Worm (Caenorhabditis elegans) whole organism, young adult: ENCODE data around the gene trpl-5.

Source experiments
- B0019.2 ChIP-seq: fragments of 200-800 bp; sonication (Bioruptor generic); conservative IDR thresholded peaks from 2 replicates; pipeline ENCODE4 v1.3.6; 2022; ENCODE audit warnings: missing genetic modification reagents, missing genetic modification characterization, missing compliant biosample characterization
- B0336.3 ChIP-seq: fragments of 200-800 bp; sonication (Bioruptor generic); IDR thresholded peaks from 2 replicates; pipeline ENCODE4 v1.3.6; 2022; ENCODE audit warnings: missing genetic modification characterization, missing compliant biosample characterization
- C06A6.2 ChIP-seq: fragments of 200-800 bp; sonication (Bioruptor generic); conservative IDR thresholded peaks from 2 replicates; pipeline ENCODE4 v1.3.6; 2022; ENCODE audit warnings: missing genetic modification characterization, missing compliant biosample characterization
- D2030.7 ChIP-seq: fragments of 200-800 bp; sonication (Bioruptor generic); IDR thresholded peaks from 2 replicates; pipeline ENCODE4 v1.3.6; 2022; ENCODE audit warnings: missing genetic modification reagents, missing genetic modification characterization, missing compliant biosample characterization
- F10E7.11 ChIP-seq: sonication (generic microtip); optimal IDR thresholded peaks from 2 replicates; lab custom pipeline; 2017; ENCODE audit warnings: mild to moderate bottlenecking, missing genetic modification characterization, moderate library complexity, missing compliant biosample characterization
- F37B4.10 ChIP-seq: fragments of 200-800 bp; sonication (Bioruptor generic); IDR thresholded peaks from 2 replicates; pipeline ENCODE4 v1.3.6; 2022; ENCODE audit warnings: missing genetic modification characterization, missing compliant biosample characterization
- F49E8.2 ChIP-seq: sonication (generic microtip); optimal IDR thresholded peaks from 3 replicates; lab custom pipeline; 2017; ENCODE audit warnings: missing genetic modification characterization, mild to moderate bottlenecking, missing compliant biosample characterization, antibody characterized with exemption, moderate library complexity; ENCODE audit not compliant: insufficient read depth
- K12H6.12 ChIP-seq: fragments of 200-800 bp; sonication (Bioruptor generic); optimal IDR thresholded peaks from 2 replicates; lab custom pipeline; 2018; ENCODE audit warnings: mild to moderate bottlenecking, missing genetic modification characterization, missing compliant biosample characterization
- T07F8.4 ChIP-seq: sonication (generic microtip); optimal IDR thresholded peaks from 2 replicates; lab custom pipeline; 2016; ENCODE audit warnings: mild to moderate bottlenecking, missing genetic modification characterization, moderate library complexity, missing compliant biosample characterization
- T26A5.8 ChIP-seq: sonication (generic microtip); optimal IDR thresholded peaks from 2 replicates; lab custom pipeline; 2016; ENCODE audit warnings: missing genetic modification characterization, missing compliant biosample characterization
- Y53G8AR.9 ChIP-seq: fragments of 200-800 bp; sonication (Bioruptor generic); conservative IDR thresholded peaks from 2 replicates; pipeline ENCODE4 v1.3.6; 2022; ENCODE audit warnings: missing genetic modification reagents, missing genetic modification characterization, missing compliant biosample characterization
- Y79H2A.3 ChIP-seq: fragments of 200-800 bp; sonication (Bioruptor generic); conservative IDR thresholded peaks from 2 replicates; pipeline ENCODE4 v1.3.6; 2022; ENCODE audit warnings: missing genetic modification reagents, missing genetic modification characterization, missing compliant biosample characterization
- Y95B8A.8 ChIP-seq: fragments of 200-800 bp; sonication (Bioruptor generic); IDR thresholded peaks from 2 replicates; pipeline ENCODE4 v1.3.6; 2022; ENCODE audit warnings: missing genetic modification reagents, missing genetic modification characterization, missing compliant biosample characterization
- ZK185.1 ChIP-seq: sonication (generic microtip); optimal IDR thresholded peaks from 2 replicates; lab custom pipeline; 2016; ENCODE audit warnings: mild to moderate bottlenecking, missing genetic modification characterization, missing compliant biosample characterization; ENCODE audit not compliant: poor library complexity, severe bottlenecking
- aptf-2 ChIP-seq: fragments of 200-800 bp; sonication (Bioruptor generic); conservative IDR thresholded peaks from 2 replicates; pipeline ENCODE4 v1.3.6; 2022; ENCODE audit warnings: missing genetic modification reagents, missing genetic modification characterization, missing compliant biosample characterization
- athp-1 ChIP-seq: sonication (generic microtip); optimal IDR thresholded peaks from 2 replicates; lab custom pipeline; 2017; ENCODE audit warnings: mild to moderate bottlenecking, missing genetic modification characterization, missing compliant biosample characterization
- attf-3 ChIP-seq: fragments of 200-800 bp; sonication (Bioruptor generic); conservative IDR thresholded peaks from 2 replicates; pipeline ENCODE4 v1.3.6; 2022; ENCODE audit warnings: missing genetic modification reagents, missing genetic modification characterization, missing compliant biosample characterization
- attf-5 ChIP-seq: fragments of 200-800 bp; sonication (Bioruptor generic); optimal IDR thresholded peaks from 2 replicates; lab custom pipeline; 2018; ENCODE audit warnings: mild to moderate bottlenecking, missing genetic modification characterization, missing compliant biosample characterization
- attf-6 ChIP-seq: fragments of 200-800 bp; sonication (Bioruptor generic); IDR thresholded peaks from 2 replicates; pipeline ENCODE4 v1.3.6; 2022; ENCODE audit warnings: missing genetic modification reagents, missing genetic modification characterization, missing compliant biosample characterization
- bed-1 ChIP-seq: fragments of 200-800 bp; sonication (Bioruptor generic); IDR thresholded peaks from 2 replicates; pipeline ENCODE4 v1.3.6; 2022; ENCODE audit warnings: missing genetic modification reagents, missing genetic modification characterization, missing compliant biosample characterization
- bed-2 ChIP-seq: fragments of 200-800 bp; sonication (Bioruptor generic); IDR thresholded peaks from 2 replicates; pipeline ENCODE4 v1.3.6; 2022; ENCODE audit warnings: missing genetic modification reagents, missing genetic modification characterization, missing compliant biosample characterization
- ceh-27 ChIP-seq: fragments of 200-800 bp; sonication (Bioruptor generic); optimal IDR thresholded peaks from 2 replicates; lab custom pipeline; 2018; ENCODE audit warnings: mild to moderate bottlenecking, missing genetic modification characterization, moderate library complexity, missing compliant biosample characterization
- ceh-91 ChIP-seq: fragments of 200-800 bp; sonication (Bioruptor generic); IDR thresholded peaks from 2 replicates; pipeline ENCODE4 v1.3.6; 2022; ENCODE audit warnings: missing genetic modification reagents, missing genetic modification characterization, missing compliant biosample characterization
- dox-1 ChIP-seq: fragments of 200-800 bp; sonication (Bioruptor generic); IDR thresholded peaks from 2 replicates; pipeline ENCODE4 v1.3.6; 2022; ENCODE audit warnings: missing genetic modification reagents, missing genetic modification characterization, missing compliant biosample characterization
- efl-1 ChIP-seq: fragments of 150-350 bp; optimal IDR thresholded peaks from 2 replicates; lab custom pipeline; 2014; ENCODE audit warnings: missing biosample characterization, missing genetic modification reagents, missing genetic modification characterization
- egrh-3 ChIP-seq: fragments of 200-800 bp; sonication (Bioruptor generic); IDR thresholded peaks from 2 replicates; pipeline ENCODE4 v1.3.6; 2022; ENCODE audit warnings: missing genetic modification reagents, missing genetic modification characterization, missing compliant biosample characterization
- him-1 ChIP-seq: sonication (generic microtip); optimal IDR thresholded peaks from 2 replicates; lab custom pipeline; 2016; ENCODE audit warnings: missing genotype, missing genetic modification reagents, missing genetic modification characterization, missing compliant biosample characterization
- hlh-12 ChIP-seq: sonication (generic microtip); optimal IDR thresholded peaks from 2 replicates; lab custom pipeline; 2016; ENCODE audit warnings: missing genetic modification characterization, missing compliant biosample characterization
- hmg-1.2 ChIP-seq: fragments of 200-800 bp; sonication (Bioruptor generic); IDR thresholded peaks from 2 replicates; pipeline ENCODE4 v1.3.6; 2022; ENCODE audit warnings: missing genetic modification reagents, missing genetic modification characterization, missing compliant biosample characterization
- hmg-20 ChIP-seq: fragments of 200-800 bp; sonication (Bioruptor generic); IDR thresholded peaks from 2 replicates; pipeline ENCODE4 v1.3.6; 2022; ENCODE audit warnings: missing genetic modification reagents, missing genetic modification characterization, missing compliant biosample characterization
- let-526 ChIP-seq: fragments of 200-800 bp; sonication (Bioruptor generic); IDR thresholded peaks from 2 replicates; pipeline ENCODE4 v1.3.6; 2022; ENCODE audit warnings: missing genetic modification reagents, missing genetic modification characterization, missing compliant biosample characterization
- lin-26 ChIP-seq: fragments of 200-800 bp; sonication (Bioruptor generic); IDR thresholded peaks from 2 replicates; pipeline ENCODE4 v1.3.6; 2022; ENCODE audit warnings: missing genetic modification reagents, missing genetic modification characterization, missing compliant biosample characterization
- lin-40 ChIP-seq: sonication (generic microtip); optimal IDR thresholded peaks from 2 replicates; lab custom pipeline; 2016; ENCODE audit warnings: missing genetic modification characterization, mild to moderate bottlenecking, missing compliant biosample characterization, missing genotype, missing genetic modification reagents
- lin-54 ChIP-seq: fragments of 200-800 bp; sonication (Bioruptor generic); optimal IDR thresholded peaks from 2 replicates; lab custom pipeline; 2018; ENCODE audit warnings: mild to moderate bottlenecking, missing genetic modification characterization, missing compliant biosample characterization
- lsl-1 ChIP-seq: fragments of 200-800 bp; sonication (Bioruptor generic); optimal IDR thresholded peaks from 2 replicates; lab custom pipeline; 2018; ENCODE audit warnings: mild to moderate bottlenecking, missing genetic modification characterization, moderate library complexity, missing compliant biosample characterization
- madf-3 ChIP-seq: fragments of 200-800 bp; sonication (Bioruptor generic); IDR thresholded peaks from 2 replicates; pipeline ENCODE4 v1.3.6; 2022; ENCODE audit warnings: missing genetic modification reagents, missing genetic modification characterization, missing compliant biosample characterization
- madf-6 ChIP-seq: fragments of 200-800 bp; sonication (Bioruptor generic); IDR thresholded peaks from 2 replicates; pipeline ENCODE4 v1.3.6; 2022; ENCODE audit warnings: missing genetic modification reagents, missing genetic modification characterization, missing compliant biosample characterization
- madf-8 ChIP-seq: fragments of 200-800 bp; sonication (Bioruptor generic); conservative IDR thresholded peaks from 2 replicates; pipeline ENCODE4 v1.3.6; 2022; ENCODE audit warnings: missing genetic modification reagents, missing genetic modification characterization, missing compliant biosample characterization
- mcd-1 ChIP-seq: fragments of 200-800 bp; sonication (Bioruptor generic); IDR thresholded peaks from 2 replicates; pipeline ENCODE4 v1.3.6; 2022; ENCODE audit warnings: missing genetic modification reagents, missing genetic modification characterization, missing compliant biosample characterization
- mxl-1 ChIP-seq: sonication (generic microtip); optimal IDR thresholded peaks from 2 replicates; lab custom pipeline; 2016; ENCODE audit warnings: missing genetic modification characterization, missing compliant biosample characterization
- nfya-1 ChIP-seq: sonication (generic microtip); optimal IDR thresholded peaks from 2 replicates; lab custom pipeline; 2017; ENCODE audit warnings: antibody characterized with exemption, missing compliant biosample characterization, missing genetic modification characterization, borderline replicate concordance; ENCODE audit not compliant: insufficient read depth
- rec-8 ChIP-seq, 2 experiments: sonication (generic microtip); optimal IDR thresholded peaks; 2 replicates each; lab custom pipeline; 2016; ENCODE audit warnings: mild to moderate bottlenecking in 2 of 2, missing genetic modification characterization in 2 of 2, missing genetic modification reagents in 2 of 2, missing genotype in 2 of 2, missing biosample characterization in 1 of 2, missing compliant biosample characterization in 1 of 2, moderate library complexity in 1 of 2
- rpc-1 ChIP-seq, 2 experiments: fragments of 150-350 bp in 1 of 2; sonication (generic microtip) in 1 of 2; optimal IDR thresholded peaks; 2 replicates each; lab custom pipeline; 2014 to 2018; ENCODE audit warnings: missing biosample characterization in 1 of 2, missing genetic modification characterization in 1 of 2, missing genetic modification reagents in 1 of 2, missing genotype in 1 of 2
- sdz-38 ChIP-seq: sonication (generic microtip); optimal IDR thresholded peaks from 2 replicates; lab custom pipeline; 2016; ENCODE audit warnings: missing genotype, missing genetic modification characterization, missing compliant biosample characterization
- tbp1 ChIP-seq: fragments of 200-800 bp; sonication (Bioruptor generic); optimal IDR thresholded peaks from 2 replicates; lab custom pipeline; 2018; ENCODE audit warnings: mild to moderate bottlenecking, missing genetic modification characterization, missing compliant biosample characterization
- tlf-1 ChIP-seq: fragments of 200-800 bp; sonication (Bioruptor generic); optimal IDR thresholded peaks from 2 replicates; lab custom pipeline; 2018; ENCODE audit warnings: mild to moderate bottlenecking, missing genetic modification characterization, missing compliant biosample characterization
- unc-130 ChIP-seq: sonication (generic microtip); optimal IDR thresholded peaks from 2 replicates; lab custom pipeline; 2016; ENCODE audit warnings: missing genetic modification reagents, missing genetic modification characterization, missing compliant biosample characterization
- ztf-28 ChIP-seq: fragments of 200-800 bp; sonication (Bioruptor generic); IDR thresholded peaks from 2 replicates; pipeline ENCODE4 v1.3.6; 2022; ENCODE audit warnings: missing genetic modification reagents, missing genetic modification characterization, missing compliant biosample characterization
- ztf-3 ChIP-seq: fragments of 200-800 bp; sonication (Bioruptor generic); optimal IDR thresholded peaks from 2 replicates; lab custom pipeline; 2018; ENCODE audit warnings: mild to moderate bottlenecking, missing genetic modification characterization, missing compliant biosample characterization

The trpl-5 gene

DNA sequence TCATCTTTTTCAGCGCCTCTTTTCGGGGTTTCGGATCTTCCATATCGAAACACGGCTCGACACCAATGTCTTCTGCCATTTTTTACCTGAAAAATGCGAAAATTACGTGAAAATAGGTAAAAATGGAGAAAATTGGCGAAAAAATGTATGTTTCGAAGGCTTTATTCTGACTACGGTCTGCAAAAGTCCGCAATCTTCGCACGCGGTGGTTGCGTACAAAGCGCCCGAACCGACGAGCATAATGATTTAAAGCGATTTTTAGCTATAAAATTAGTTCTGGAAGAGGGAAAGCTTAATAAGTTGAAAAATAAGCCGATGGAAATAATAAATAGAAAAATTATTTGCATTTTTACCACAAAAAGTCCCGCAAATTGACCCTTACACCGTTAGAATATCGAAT lies 31.5 kb downstream of the trpl-5 start, which contains the start of gene F07E5.5:
F07E5.5 (minus strand) TSS at position 86 of the 400 bp plus-strand sequence.
- TF ChIP-seq sdz-38 (tag; lab: Kevin White, UChicago) (no peak), him-1 (no peak), tbp1 (GFP tag; lab: Kevin White, UChicago) (peak; percentile 12), athp-1 (tag; lab: Kevin White, UChicago) (peak; percentile 5), madf-6 (no peak), let-526 (GFP tag; lab: Robert Waterston, UW) (no peak), efl-1 (peak; percentile 16), lin-26 (GFP tag; lab: Robert Waterston, UW) (no peak), lin-54 (GFP tag; lab: Kevin White, UChicago) (peak; percentile 18), C06A6.2 (no peak), Y79H2A.3 (GFP tag; lab: Robert Waterston, UW) (no peak), Y53G8AR.9 (GFP tag; lab: Robert Waterston, UW) (no peak), F49E8.2 (tag; lab: Kevin White, UChicago) (no peak), T26A5.8 (tag; lab: Kevin White, UChicago) (no peak), F37B4.10 (GFP tag; lab: Robert Waterston, UW) (no peak), lsl-1 (GFP tag; lab: Kevin White, UChicago) (peak; percentile 82), hlh-12 (tag; lab: Kevin White, UChicago) (no peak), dox-1 (GFP tag; lab: Robert Waterston, UW) (peak; percentile 49; the same call in 1 of the 2 replicates), unc-130 (no peak), ztf-3 (GFP tag; lab: Kevin White, UChicago) (no peak), ztf-28 (GFP tag; lab: Robert Waterston, UW) (no peak), tlf-1 (GFP tag; lab: Kevin White, UChicago) (no peak), rec-8 (tag; optimal IDR thresholded peaks at IDR 0.05; lab: Kevin White, UChicago) (no peak), aptf-2 (no peak), hmg-20 (GFP tag; lab: Robert Waterston, UW) (no peak), hmg-1.2 (GFP tag; lab: Robert Waterston, UW) (peak; percentile 45; the same call in 1 of the 2 replicates), Y95B8A.8 (GFP tag; lab: Robert Waterston, UW) (no peak), madf-8 (GFP tag; lab: Robert Waterston, UW) (no peak), F10E7.11 (tag; lab: Kevin White, UChicago) (no peak), ceh-91 (GFP tag; lab: Robert Waterston, UW) (no peak), bed-2 (GFP tag; lab: Robert Waterston, UW) (no peak), lin-40 (tag; lab: Kevin White, UChicago) (no peak), rpc-1 (optimal IDR thresholded peaks at IDR 0.05; lab: Kevin White, UChicago) (no peak), rpc-1 (tag; optimal IDR thresholded peaks at IDR 0.05; lab: Kevin White, UChicago) (no peak), D2030.7 (GFP tag; lab: Robert Waterston, UW) (peak; percentile 37; the same call in 1 of the 2 replicates), attf-3 (GFP tag; lab: Robert Waterston, UW) (peak; percentile 20; the same call in 1 of the 2 replicates), B0019.2 (GFP tag; lab: Robert Waterston, UW) (no peak), bed-1 (GFP tag; lab: Robert Waterston, UW) (no peak), ZK185.1 (tag; lab: Kevin White, UChicago) (no peak), egrh-3 (GFP tag; lab: Robert Waterston, UW) (no peak), K12H6.12 (no peak), madf-3 (no peak), attf-5 (GFP tag; lab: Kevin White, UChicago) (peak; percentile 1), nfya-1 (tag; lab: Kevin White, UChicago) (no peak), attf-6 (GFP tag; lab: Robert Waterston, UW) (no peak), B0336.3 (GFP tag; lab: Robert Waterston, UW) (no peak), mxl-1 (tag; lab: Kevin White, UChicago) (no peak), mcd-1 (GFP tag; lab: Robert Waterston, UW) (peak; percentile 63), T07F8.4 (no peak), ceh-27 (GFP tag; lab: Kevin White, UChicago) (no peak)
